Fruit fly (Drosophila melanogaster) whole organism, embryonic: ENCODE results near the gene CG3224.
A peak's percentile ranks its signal among the peaks of the same experiment; 100 is the strongest.

Experiments used
- ATbp ChIP-seq: fragments of 200-800 bp; sonication (Bioruptor generic); optimal IDR thresholded peaks from 2 replicates; lab custom pipeline; 2017; ENCODE audit warnings: missing biosample characterization, mild to moderate bottlenecking, missing genetic modification characterization, missing genetic modification reagents
- Asciz ChIP-seq: fragments of 200-800 bp; sonication (Bioruptor generic); optimal IDR thresholded peaks from 2 replicates; lab custom pipeline; 2017; ENCODE audit warnings: missing biosample characterization, mild to moderate bottlenecking, missing genetic modification characterization, missing genetic modification reagents
- CG11456 ChIP-seq: fragments of 200-800 bp; sonication (Bioruptor generic); IDR thresholded peaks from 3 replicates; pipeline ENCODE4 v1.3.6; 2022; ENCODE audit warnings: missing biosample characterization, missing genetic modification characterization
- CG13424 ChIP-seq: fragments of 200-800 bp; sonication (Bioruptor generic); optimal IDR thresholded peaks from 2 replicates; lab custom pipeline; 2019; ENCODE audit warnings: missing biosample characterization, mild to moderate bottlenecking, missing genetic modification characterization, moderate library complexity
- CG32772 ChIP-seq: fragments of 200-800 bp; sonication (Bioruptor generic); IDR thresholded peaks from 2 replicates; pipeline ENCODE4 v1.3.6; 2022; ENCODE audit warnings: missing biosample characterization, missing genetic modification characterization
- CG4730 ChIP-seq: fragments of 200-800 bp; sonication (Bioruptor generic); IDR thresholded peaks from 2 replicates; pipeline ENCODE4 v1.3.6; 2022; ENCODE audit warnings: missing biosample characterization, missing genetic modification characterization
- CG6175 ChIP-seq: fragments of 200-800 bp; sonication (Bioruptor generic); IDR thresholded peaks from 3 replicates; pipeline ENCODE4 v1.3.6; 2022; ENCODE audit warnings: missing biosample characterization, missing genetic modification characterization
- CG6813 ChIP-seq: fragments of 200-800 bp; sonication (Bioruptor generic); optimal IDR thresholded peaks from 2 replicates; lab custom pipeline; 2017; ENCODE audit warnings: missing biosample characterization, missing genetic modification characterization, mild to moderate bottlenecking, moderate library complexity, missing genetic modification reagents
- CG7271 ChIP-seq: fragments of 200-800 bp; sonication (Bioruptor generic); optimal IDR thresholded peaks from 2 replicates; lab custom pipeline; 2018; ENCODE audit warnings: missing biosample characterization, mild to moderate bottlenecking, missing genetic modification characterization, moderate library complexity
- Camta ChIP-seq: fragments of 200-800 bp; sonication (Bioruptor generic); optimal IDR thresholded peaks from 2 replicates; lab custom pipeline; 2016; ENCODE audit warnings: missing biosample characterization, missing genetic modification characterization
- Ets65A ChIP-seq: fragments of 200-800 bp; sonication (Bioruptor generic); peaks from one replicate; lab custom pipeline; 2016; ENCODE audit warnings: missing biosample characterization, missing genetic modification characterization
- Ets97D ChIP-seq: fragments of 200-800 bp; sonication (Bioruptor generic); optimal IDR thresholded peaks from 3 replicates; lab custom pipeline; 2016; ENCODE audit warnings: missing biosample characterization, missing genetic modification characterization
- Hr3 ChIP-seq: fragments of 200-800 bp; sonication (Bioruptor generic); optimal IDR thresholded peaks from 3 replicates; lab custom pipeline; 2016; ENCODE audit warnings: missing biosample characterization, missing genetic modification characterization
- Lpt ChIP-seq: fragments of >200 bp; optimal IDR thresholded peaks from 2 replicates; lab custom pipeline; 2018; ENCODE audit warnings: missing biosample characterization, missing genetic modification characterization
- Mrtf ChIP-seq: fragments of 200-800 bp; sonication (Bioruptor generic); IDR thresholded peaks from 3 replicates; pipeline ENCODE4 v1.3.6; 2022; ENCODE audit warnings: missing biosample characterization, missing genetic modification characterization
- NC2α ChIP-seq: fragments of 200-800 bp; sonication (Bioruptor generic); optimal IDR thresholded peaks from 2 replicates; lab custom pipeline; 2016; ENCODE audit warnings: missing biosample characterization, missing genetic modification characterization
- NFAT ChIP-seq: fragments of 200-800 bp; sonication (Bioruptor generic); IDR thresholded peaks from 2 replicates; pipeline ENCODE4 v1.3.6; 2022; ENCODE audit warnings: missing biosample characterization, missing genetic modification characterization
- NK7.1 ChIP-seq: fragments of 200-800 bp; sonication (Bioruptor generic); optimal IDR thresholded peaks from 3 replicates; lab custom pipeline; 2016; ENCODE audit warnings: missing biosample characterization, missing genetic modification characterization
- Nf-YA ChIP-seq: fragments of 200-800 bp; sonication (Bioruptor generic); IDR thresholded peaks from 2 replicates; pipeline ENCODE4 v1.3.6; 2022; ENCODE audit warnings: missing biosample characterization, missing genetic modification characterization
- Oaz ChIP-seq: fragments of 200-800 bp; sonication (Bioruptor generic); IDR thresholded peaks from 2 replicates; pipeline ENCODE4 v1.3.6; 2022; ENCODE audit warnings: missing biosample characterization, missing genetic modification characterization
- Oli ChIP-seq: fragments of 200-800 bp; sonication (Bioruptor generic); optimal IDR thresholded peaks from 2 replicates; lab custom pipeline; 2018; ENCODE audit warnings: missing biosample characterization, mild to moderate bottlenecking, missing genetic modification characterization, moderate library complexity
- Pdp1 ChIP-seq, 2 experiments: fragments of 200-800 bp; sonication (Bioruptor generic); optimal IDR thresholded peaks; 3 replicates each; lab custom pipeline; 2016; ENCODE audit warnings: missing biosample characterization in 2 of 2, missing genetic modification characterization in 2 of 2, mild to moderate bottlenecking in 1 of 2, moderate library complexity in 1 of 2
- ab ChIP-seq: fragments of 200-800 bp; sonication (Bioruptor generic); optimal IDR thresholded peaks from 2 replicates; lab custom pipeline; 2016; ENCODE audit warnings: missing biosample characterization, missing genetic modification characterization
- ash1 ChIP-seq: fragments of 200-800 bp; sonication (Bioruptor generic); optimal IDR thresholded peaks from 2 replicates; lab custom pipeline; 2018; ENCODE audit warnings: missing biosample characterization, mild to moderate bottlenecking, missing genetic modification characterization
- br ChIP-seq: fragments of >200 bp; optimal IDR thresholded peaks from 2 replicates; lab custom pipeline; 2017
- chinmo ChIP-seq: fragments of 200-800 bp; sonication (Bioruptor generic); IDR thresholded peaks from 4 replicates; pipeline ENCODE4 v1.3.6; 2022; ENCODE audit warnings: missing biosample characterization, missing genetic modification characterization; ENCODE audit not compliant: partially characterized antibody
- crp ChIP-seq, 2 experiments: fragments of 200-800 bp; sonication (Bioruptor generic); optimal IDR thresholded peaks; 2 replicates in 1 of 2; 3 replicates in 1 of 2; lab custom pipeline; 2017; ENCODE audit warnings: missing biosample characterization in 2 of 2, missing genetic modification characterization in 2 of 2, mild to moderate bottlenecking in 1 of 2, moderate library complexity in 1 of 2
- dmrt11E ChIP-seq: fragments of 200-800 bp; sonication (Bioruptor generic); optimal IDR thresholded peaks from 3 replicates; lab custom pipeline; 2018; ENCODE audit warnings: missing biosample characterization, mild to moderate bottlenecking, missing genetic modification characterization, moderate library complexity
- ems ChIP-seq: fragments of 200-800 bp; sonication (Bioruptor generic); optimal IDR thresholded peaks from 3 replicates; lab custom pipeline; 2016; ENCODE audit warnings: missing biosample characterization, missing genetic modification characterization
- ewg ChIP-seq: fragments of 200-800 bp; sonication (Bioruptor generic); optimal IDR thresholded peaks from 3 replicates; lab custom pipeline; 2017; ENCODE audit warnings: mild to moderate bottlenecking, missing biosample characterization, missing genetic modification reagents, missing genetic modification characterization
- fd102C ChIP-seq: fragments of 200-800 bp; sonication (Bioruptor generic); optimal IDR thresholded peaks from 2 replicates; lab custom pipeline; 2018; ENCODE audit warnings: missing biosample characterization, mild to moderate bottlenecking, missing genetic modification characterization, moderate library complexity
- fu2 ChIP-seq: fragments of 200-800 bp; sonication (Bioruptor generic); optimal IDR thresholded peaks from 2 replicates; lab custom pipeline; 2016; ENCODE audit warnings: missing biosample characterization, missing genetic modification characterization
- gce ChIP-seq: fragments of 200-800 bp; sonication (Bioruptor generic); IDR thresholded peaks from 3 replicates; pipeline ENCODE4 v1.3.6; 2022; ENCODE audit warnings: missing biosample characterization, missing genetic modification characterization
- gcm2 ChIP-seq: fragments of 200-800 bp; sonication (Bioruptor generic); optimal IDR thresholded peaks from 2 replicates; lab custom pipeline; 2016; ENCODE audit warnings: missing biosample characterization, missing genetic modification characterization
- h ChIP-seq: fragments of >200 bp; optimal IDR thresholded peaks from 2 replicates; lab custom pipeline; 2017
- ham ChIP-seq: fragments of 200-800 bp; sonication (Bioruptor generic); IDR thresholded peaks from 2 replicates; pipeline ENCODE4 v1.3.6; 2022; ENCODE audit warnings: missing biosample characterization, missing genetic modification characterization
- inv ChIP-seq: fragments of 200-800 bp; sonication (Bioruptor generic); IDR thresholded peaks from 2 replicates; pipeline ENCODE4 v1.3.6; 2022; ENCODE audit warnings: missing biosample characterization, missing genetic modification characterization; ENCODE audit not compliant: partially characterized antibody
- ken ChIP-seq: fragments of 200-800 bp; sonication (Bioruptor generic); IDR thresholded peaks from 3 replicates; pipeline ENCODE4 v1.3.6; 2022; ENCODE audit warnings: missing biosample characterization, missing genetic modification characterization
- kni ChIP-seq: fragments of 200-800 bp; sonication (Bioruptor generic); optimal IDR thresholded peaks from 3 replicates; lab custom pipeline; 2017; ENCODE audit warnings: mild to moderate bottlenecking, missing biosample characterization, missing genetic modification reagents, missing genetic modification characterization
- lilli ChIP-seq: fragments of 200-800 bp; sonication (Bioruptor generic); optimal IDR thresholded peaks from 3 replicates; lab custom pipeline; 2016; ENCODE audit warnings: missing biosample characterization, missing genetic modification characterization
- mam ChIP-seq: fragments of 200-800 bp; sonication (Bioruptor generic); optimal IDR thresholded peaks from 3 replicates; lab custom pipeline; 2016; ENCODE audit warnings: missing biosample characterization, missing genetic modification characterization
- p53 ChIP-seq: fragments of 200-800 bp; sonication (Bioruptor generic); optimal IDR thresholded peaks from 2 replicates; lab custom pipeline; 2016; ENCODE audit warnings: missing biosample characterization, missing genetic modification characterization
- pan ChIP-seq, 4 experiments: fragments of >200 bp in 3 of 4; fragments of 200-800 bp in 1 of 4; sonication (Bioruptor generic) in 1 of 4; optimal IDR thresholded peaks in 3 of 4; IDR thresholded peaks in 1 of 4; 2 replicates each; pipeline versions ENCODE4 v1.3.6 to Lab custom; 2017 to 2022; ENCODE audit warnings: missing biosample characterization in 2 of 4, missing genetic modification characterization in 2 of 4, mixed read lengths in 1 of 4
- pho ChIP-seq: fragments of 200-800 bp; sonication (Bioruptor generic); optimal IDR thresholded peaks from 2 replicates; lab custom pipeline; 2016; ENCODE audit warnings: missing biosample characterization, missing genetic modification characterization
- pros ChIP-seq: fragments of 200-800 bp; sonication (Bioruptor generic); optimal IDR thresholded peaks from 3 replicates; lab custom pipeline; 2019; ENCODE audit warnings: missing biosample characterization, mild to moderate bottlenecking, missing genetic modification characterization, moderate library complexity
- row ChIP-seq: fragments of 200-800 bp; sonication (Bioruptor generic); IDR thresholded peaks from 3 replicates; pipeline ENCODE4 v1.3.6; 2022; ENCODE audit warnings: missing biosample characterization, missing genetic modification characterization
- sens-2 ChIP-seq: fragments of 200-800 bp; sonication (Bioruptor generic); IDR thresholded peaks from 2 replicates; pipeline ENCODE4 v1.3.6; 2022; ENCODE audit warnings: missing biosample characterization, missing genetic modification characterization
- sima ChIP-seq: fragments of 200-800 bp; sonication (Bioruptor generic); optimal IDR thresholded peaks from 2 replicates; lab custom pipeline; 2016; ENCODE audit warnings: missing biosample characterization, missing genetic modification characterization
- stwl ChIP-seq: fragments of 200-800 bp; sonication (Bioruptor generic); optimal IDR thresholded peaks from 3 replicates; lab custom pipeline; 2018; ENCODE audit warnings: missing biosample characterization, mild to moderate bottlenecking, missing genetic modification characterization, moderate library complexity
- tup ChIP-seq: fragments of 200-800 bp; sonication (Bioruptor generic); optimal IDR thresholded peaks from 2 replicates; lab custom pipeline; 2016; ENCODE audit warnings: missing biosample characterization, mild to moderate bottlenecking, missing genetic modification characterization, moderate library complexity
- vnd ChIP-seq: fragments of 200-800 bp; sonication (Bioruptor generic); IDR thresholded peaks from 3 replicates; pipeline ENCODE4 v1.3.6; 2022; ENCODE audit warnings: missing biosample characterization, missing genetic modification characterization; ENCODE audit not compliant: partially characterized antibody

CG3224 gene

dm6 chrX:6677826-6678489 is 16.7 kb upstream of the CG3224 start, which contains the start of gene Fum1 (continued):
- TF ChIP-seq ewg (GFP tag; lab: Kevin White, UChicago) (no peak), CG7271 (no peak), br (lab: Kevin White, UChicago) (no peak), ATbp (GFP tag; lab: Kevin White, UChicago) (no peak), tup (no peak), ab (GFP tag; lab: Kevin White, UChicago) (no peak), stwl (tag; lab: Kevin White, UChicago) (peak; percentile 46), Mrtf (GFP tag; lab: Robert Waterston, UW) (no peak), chinmo (peak; percentile 47; the same call in 1 of the 4 replicates), ems (GFP tag; lab: Kevin White, UChicago) (no peak), CG11456 (GFP tag; lab: Robert Waterston, UW) (no peak), CG6813 (GFP tag; lab: Kevin White, UChicago) (no peak), kni (GFP tag; lab: Kevin White, UChicago) (no peak), h (lab: Kevin White, UChicago) (no peak), gce (GFP tag; lab: Robert Waterston, UW) (no peak), ham (GFP tag; lab: Robert Waterston, UW) (no peak), row (GFP tag; lab: Robert Waterston, UW) (peak; percentile 78), Lpt (GFP tag; lab: Kevin White, UChicago) (no peak), fd102C (GFP tag; lab: Kevin White, UChicago) (no peak), CG6175 (GFP tag; lab: Robert Waterston, UW) (no peak), Ets65A (peak; percentile 61), inv (GFP tag; lab: Robert Waterston, UW) (peak; percentile 78), Pdp1 (GFP tag; optimal IDR thresholded peaks at IDR 0.05; lab: Kevin White, UChicago) (peak in 1 of 2 experiments; percentile 81), NC2α (GFP tag; lab: Kevin White, UChicago) (no peak), pho (GFP tag; lab: Kevin White, UChicago) (peak; percentile 35), Nf-YA (GFP tag; lab: Robert Waterston, UW) (no peak), NK7.1 (GFP tag; lab: Kevin White, UChicago) (no peak), Oaz (GFP tag; lab: Robert Waterston, UW) (no peak), lilli (GFP tag; lab: Kevin White, UChicago) (peak; percentile 41), CG13424 (tag; lab: Kevin White, UChicago) (no peak), Asciz (GFP tag; lab: Kevin White, UChicago) (no peak), dmrt11E (tag; lab: Kevin White, UChicago) (no peak), pan (optimal IDR thresholded peaks at IDR 0.05; lab: Kevin White, UChicago) (no peak), pan (GFP tag; optimal IDR thresholded peaks at IDR 0.05 in 1 of 2, IDR thresholded peaks at IDR 0.05 in 1 of 2) (no peak), CG32772 (GFP tag; lab: Robert Waterston, UW) (no peak), Camta (GFP tag; lab: Kevin White, UChicago) (no peak), sima (no peak), vnd (GFP tag; lab: Robert Waterston, UW) (peak; percentile 89), CG4730 (GFP tag; lab: Robert Waterston, UW) (no peak), p53 (no peak), Ets97D (GFP tag; lab: Kevin White, UChicago) (peak; percentile 4), Hr3 (GFP tag; lab: Kevin White, UChicago) (no peak), pros (no peak), ken (GFP tag; lab: Robert Waterston, UW) (no peak), fu2 (GFP tag; lab: Kevin White, UChicago) (no peak), Oli (tag; lab: Kevin White, UChicago) (no peak), gcm2 (GFP tag; lab: Kevin White, UChicago) (no peak), crp (GFP tag; optimal IDR thresholded peaks at IDR 0.05; lab: Kevin White, UChicago) (peak; percentile 65 to 92), NFAT (no peak), sens-2 (GFP tag; lab: Robert Waterston, UW) (no peak), mam (GFP tag; lab: Kevin White, UChicago) (peak; percentile 23), ash1 (GFP tag; lab: Kevin White, UChicago) (no peak)
